Worm (Caenorhabditis elegans) whole organism, midembryonic: ENCODE measurements around the gene pcca-1.

Source experiments
- T22C8.4 ChIP-seq: fragments of 200-800 bp; sonication (Bioruptor generic); IDR thresholded peaks from 2 replicates; pipeline ENCODE4 v1.3.6; 2022; ENCODE audit warnings: missing genetic modification characterization, missing compliant biosample characterization
- cog-1 ChIP-seq: sonication (generic microtip); optimal IDR thresholded peaks from 2 replicates; lab custom pipeline; 2016; ENCODE audit warnings: missing genetic modification characterization, missing compliant biosample characterization
- flt-1 ChIP-seq: fragments of 200-800 bp; sonication (Bioruptor generic); IDR thresholded peaks from 2 replicates; pipeline ENCODE4 v1.3.6; 2022; ENCODE audit warnings: missing genetic modification characterization, missing compliant biosample characterization
- klf-2 ChIP-seq: fragments of 200-800 bp; sonication (Bioruptor generic); conservative IDR thresholded peaks from 2 replicates; pipeline ENCODE4 v1.3.6; 2022; ENCODE audit warnings: missing genetic modification reagents, missing genetic modification characterization, missing compliant biosample characterization
- med-1 ChIP-seq: sonication (generic microtip); optimal IDR thresholded peaks from 2 replicates; lab custom pipeline; 2017; ENCODE audit warnings: missing genetic modification characterization, mild to moderate bottlenecking, missing compliant biosample characterization, antibody characterized with exemption, missing genetic modification reagents; ENCODE audit not compliant: insufficient read depth
- ref-1 ChIP-seq: fragments of 200-800 bp; sonication (Bioruptor generic); conservative IDR thresholded peaks from 2 replicates; pipeline ENCODE4 v1.3.6; 2022; ENCODE audit warnings: missing genetic modification reagents, missing genetic modification characterization, missing compliant biosample characterization
- ztf-23 ChIP-seq: fragments of 200-800 bp; sonication (Bioruptor generic); IDR thresholded peaks from 2 replicates; pipeline ENCODE4 v1.3.6; 2022; ENCODE audit warnings: missing genetic modification reagents, missing genetic modification characterization, missing compliant biosample characterization
- ztf-29 ChIP-seq: fragments of 200-800 bp; sonication (Bioruptor generic); IDR thresholded peaks from 2 replicates; pipeline ENCODE4 v1.3.6; 2022; ENCODE audit warnings: missing genetic modification reagents, missing genetic modification characterization, missing compliant biosample characterization

ce11 chrX:7665401-7665800 is 4.6 kb upstream of the pcca-1 start:
- TF ChIP-seq flt-1 (no peak), ref-1 (GFP tag; lab: Robert Waterston, UW) (no peak), T22C8.4 (GFP tag; lab: Robert Waterston, UW) (no peak), med-1 (GFP tag; lab: Kevin White, UChicago) (no peak), cog-1 (tag; lab: Kevin White, UChicago) (no peak), klf-2 (GFP tag; lab: Robert Waterston, UW) (no peak), ztf-23 (GFP tag; lab: Robert Waterston, UW) (no peak), ztf-29 (GFP tag; lab: Robert Waterston, UW) (no peak)
